Worm (Caenorhabditis elegans): Measurements from ENCODE around the gene mel-28.
"Not testable (repeated sequence)": the region's sequence is repeated elsewhere in the genome, so short reads cannot be mapped to it uniquely, and the experiment has no call there.

DNA sequence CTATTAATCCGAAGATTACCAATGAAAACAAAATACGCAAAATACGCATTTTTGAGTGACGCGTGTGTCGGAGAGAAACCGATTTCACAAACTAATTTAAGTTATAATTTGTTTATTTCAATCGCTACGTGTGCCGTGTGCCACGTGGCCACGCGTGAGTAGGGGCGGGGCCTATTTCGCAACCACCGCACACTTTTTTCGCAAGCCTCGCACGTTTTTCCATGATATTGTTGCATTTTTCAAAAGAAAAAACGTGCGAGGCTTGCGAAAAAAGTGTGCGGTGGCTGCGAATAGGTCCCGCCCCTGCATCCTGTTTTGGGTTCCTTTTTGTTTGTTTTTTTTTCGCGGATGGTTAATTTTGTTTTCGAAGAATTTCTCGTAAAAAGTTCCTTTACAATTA lies 749 bp upstream of the mel-28 start, which contains the start of gene enu-3.2:
- TF ChIP-seq med-1 (GFP tag; optimal IDR thresholded peaks at IDR 0.05; ENCODE audit: insufficient read depth); flt-1 (GFP tag; IDR thresholded peaks at IDR 0.05); ref-1 (GFP tag; conservative IDR thresholded peaks at IDR 0.05); cog-1 (tag; optimal IDR thresholded peaks at IDR 0.05); klf-2 (GFP tag; conservative IDR thresholded peaks at IDR 0.05); ztf-23 (GFP tag; IDR thresholded peaks at IDR 0.05): not testable (repeated sequence)
